Worm (Caenorhabditis elegans) whole organism, early embryonic: Measurements from ENCODE around the gene F14D7.14.

Experiments used
- B0310.2 ChIP-seq: sonication (generic microtip); optimal IDR thresholded peaks from 2 replicates; lab custom pipeline; 2016; ENCODE audit warnings: mild to moderate bottlenecking, missing genetic modification characterization, missing compliant biosample characterization
- F13C5.2 ChIP-seq: sonication (generic microtip); optimal IDR thresholded peaks from 2 replicates; lab custom pipeline; 2017; ENCODE audit warnings: mild to moderate bottlenecking, missing genetic modification characterization, inconsistent platforms, missing compliant biosample characterization
- aly-1 ChIP-seq: sonication (generic microtip); optimal IDR thresholded peaks from 2 replicates; lab custom pipeline; 2016; ENCODE audit warnings: missing genetic modification characterization, missing compliant biosample characterization
- ama-1 ChIP-seq: fragments of 150-350 bp; optimal IDR thresholded peaks from 2 replicates; lab custom pipeline; 2014
- ceh-13 ChIP-seq: fragments of 200-800 bp; sonication (Bioruptor generic); optimal IDR thresholded peaks from 2 replicates; lab custom pipeline; 2018; ENCODE audit warnings: mild to moderate bottlenecking, missing genetic modification characterization, missing compliant biosample characterization
- ceh-36 ChIP-seq: sonication (generic microtip); optimal IDR thresholded peaks from 2 replicates; lab custom pipeline; 2016; ENCODE audit warnings: missing genetic modification characterization, inconsistent platforms, missing compliant biosample characterization
- ets-7 ChIP-seq: sonication (generic microtip); optimal IDR thresholded peaks from 2 replicates; lab custom pipeline; 2016; ENCODE audit warnings: missing genotype, missing genetic modification characterization, missing compliant biosample characterization
- flt-1 ChIP-seq: fragments of 200-800 bp; sonication (Bioruptor generic); IDR thresholded peaks from 2 replicates; pipeline ENCODE4 v1.3.6; 2022; ENCODE audit warnings: missing genetic modification characterization, missing compliant biosample characterization
- hmbx-1 ChIP-seq: sonication (generic microtip); optimal IDR thresholded peaks from 2 replicates; lab custom pipeline; 2016; ENCODE audit warnings: mild to moderate bottlenecking, missing genetic modification characterization, missing compliant biosample characterization
- hmg-4 ChIP-seq: fragments of 200-800 bp; sonication (Bioruptor generic); optimal IDR thresholded peaks from 2 replicates; lab custom pipeline; 2018; ENCODE audit warnings: mild to moderate bottlenecking, missing genetic modification characterization, missing compliant biosample characterization
- hnd-1 ChIP-seq: sonication (generic microtip); optimal IDR thresholded peaks from 2 replicates; lab custom pipeline; 2016; ENCODE audit warnings: missing genetic modification characterization, missing compliant biosample characterization
- pes-1 ChIP-seq: fragments of 200-800 bp; sonication (Bioruptor generic); IDR thresholded peaks from 2 replicates; pipeline ENCODE4 v1.3.6; 2022; ENCODE audit warnings: missing genetic modification reagents, missing genetic modification characterization, missing compliant biosample characterization
- scrt-1 ChIP-seq: fragments of 200-800 bp; sonication (Bioruptor generic); IDR thresholded peaks from 2 replicates; pipeline ENCODE4 v1.3.6; 2022; ENCODE audit warnings: missing genetic modification characterization, missing compliant biosample characterization
- sea-1 ChIP-seq: fragments of 200-800 bp; sonication (Bioruptor generic); conservative IDR thresholded peaks from 2 replicates; pipeline ENCODE4 v1.3.6; 2022; ENCODE audit warnings: missing genetic modification characterization, missing compliant biosample characterization
- tbx-11 ChIP-seq: fragments of 200-800 bp; sonication (Bioruptor generic); IDR thresholded peaks from 2 replicates; pipeline ENCODE4 v1.3.6; 2022; ENCODE audit warnings: missing genetic modification characterization, missing compliant biosample characterization
- tbx-37 ChIP-seq: fragments of 200-800 bp; sonication (Bioruptor generic); conservative IDR thresholded peaks from 2 replicates; pipeline ENCODE4 v1.3.6; 2022; ENCODE audit warnings: missing genetic modification reagents, missing genetic modification characterization, missing compliant biosample characterization
- tra-4 ChIP-seq: sonication (generic microtip); optimal IDR thresholded peaks from 2 replicates; lab custom pipeline; 2017; ENCODE audit warnings: missing genetic modification characterization, missing compliant biosample characterization

The F14D7.14 gene

DNA sequence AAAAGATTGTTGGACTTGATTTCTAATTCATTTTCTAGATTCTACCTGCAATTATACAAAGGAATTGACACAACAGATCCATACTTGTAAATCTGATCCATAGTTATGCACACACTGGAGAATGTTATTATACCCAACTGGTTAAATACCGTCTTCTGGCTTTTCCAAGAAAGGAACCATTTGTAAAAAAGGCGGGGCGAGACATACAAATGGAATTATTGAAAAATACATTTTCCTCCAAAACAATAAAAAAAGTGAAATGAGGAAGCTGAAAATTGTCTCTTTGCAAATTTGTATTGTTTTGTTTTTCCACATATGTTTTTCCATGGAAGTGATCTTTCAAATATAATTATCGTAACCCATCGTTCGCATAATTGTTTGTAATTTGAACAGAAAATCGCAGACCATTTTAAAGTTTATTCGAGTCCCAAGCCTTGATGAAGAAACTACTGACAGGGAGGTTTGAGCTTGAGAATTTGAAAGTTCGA lies 27.5 kb upstream of the F14D7.14 start, which contains the start of the genes srt-74 and F40G12.9:
srt-74 (minus strand) TSS at position 101 of the 488 bp plus-strand sequence.
F40G12.9 (plus strand) TSS at position 438 of the 488 bp plus-strand sequence.
- TF ChIP-seq F13C5.2 (no peak), hnd-1 (tag; lab: Kevin White, UChicago) (no peak), B0310.2 (tag; lab: Kevin White, UChicago) (no peak), ceh-13 (GFP tag; lab: Kevin White, UChicago) (no peak), pes-1 (GFP tag; lab: Robert Waterston, UW) (no peak), ceh-36 (no peak), flt-1 (GFP tag; lab: Robert Waterston, UW) (no peak), aly-1 (tag; lab: Kevin White, UChicago) (no peak), hmg-4 (GFP tag; lab: Kevin White, UChicago) (no peak), scrt-1 (GFP tag; lab: Robert Waterston, UW) (no peak), tbx-11 (GFP tag; lab: Robert Waterston, UW) (no peak), hmbx-1 (tag; lab: Kevin White, UChicago) (no peak), tra-4 (tag; lab: Kevin White, UChicago) (no peak)

DNA sequence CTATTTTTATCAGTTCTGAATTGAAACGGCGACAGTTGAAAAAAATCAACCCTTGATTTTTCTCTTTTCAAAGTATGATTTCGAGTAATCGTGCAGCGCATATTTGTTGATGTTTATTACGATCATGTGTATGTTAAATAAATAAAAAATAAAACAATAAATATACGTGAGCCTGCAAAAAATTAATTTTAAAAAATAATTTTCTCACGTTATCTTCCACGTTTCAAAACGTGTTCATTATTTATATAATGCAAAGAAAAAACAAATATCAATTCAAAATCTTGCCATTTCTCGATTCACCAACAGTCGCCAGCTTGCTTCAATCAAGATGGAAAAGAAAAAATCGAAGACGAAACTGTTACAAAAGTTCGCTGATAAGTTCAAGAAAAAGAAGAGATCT lies 26.5 kb upstream of the F14D7.14 start, which contains the start of gene F40G12.10:
F40G12.10 (plus strand) TSS at position 301 of the 400 bp plus-strand sequence.
- TF ChIP-seq F13C5.2 (no peak), aly-1 (tag; lab: Kevin White, UChicago) (no peak), ets-7 (tag; lab: Kevin White, UChicago) (no peak), tra-4 (tag; lab: Kevin White, UChicago) (no peak), ceh-36 (no peak), tbx-37 (GFP tag; lab: Robert Waterston, UW) (no peak), hnd-1 (tag; lab: Kevin White, UChicago) (no peak)

DNA sequence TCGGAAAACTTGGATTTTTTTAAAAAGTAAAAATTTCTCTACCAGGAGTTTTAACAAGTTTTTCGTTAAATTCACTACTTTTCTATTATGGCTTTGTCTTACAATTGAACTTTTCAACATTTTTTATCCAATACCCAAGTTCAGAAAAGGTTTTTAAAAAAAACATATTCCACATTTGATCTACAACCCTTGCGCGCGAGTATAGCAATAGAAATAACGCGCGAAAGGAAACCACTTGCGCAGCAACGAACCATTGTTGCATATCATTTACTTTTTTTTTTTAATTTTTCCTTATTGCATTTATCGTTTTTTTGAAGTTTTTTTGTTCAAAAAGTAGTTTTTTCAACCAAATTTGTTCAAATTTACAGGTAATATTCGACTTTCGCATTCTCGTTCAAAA lies 23.9 kb upstream of the F14D7.14 start, which contains the start of gene F40G12.11:
F40G12.11 (plus strand) TSS at position 369 of the 400 bp plus-strand sequence.
- no peak for TF ChIP-seq ets-7 (tag; lab: Kevin White, UChicago)
- TF ChIP-seq F13C5.2: no peak
- TF ChIP-seq scrt-1 (GFP tag; lab: Robert Waterston, UW): no peak
- TF ChIP-seq pes-1 (GFP tag; lab: Robert Waterston, UW): no peak
- no peak for TF ChIP-seq tbx-11 (GFP tag; lab: Robert Waterston, UW)
- TF ChIP-seq tra-4 (tag; lab: Kevin White, UChicago): no peak
- TF ChIP-seq tbx-37 (GFP tag; lab: Robert Waterston, UW): no peak
- TF ChIP-seq hnd-1 (tag; lab: Kevin White, UChicago): no peak
- TF ChIP-seq hmbx-1 (tag; lab: Kevin White, UChicago): no peak
- TF ChIP-seq flt-1 (GFP tag; lab: Robert Waterston, UW): no peak
- no peak for TF ChIP-seq B0310.2 (tag; lab: Kevin White, UChicago)
- no peak for TF ChIP-seq ceh-13 (GFP tag; lab: Kevin White, UChicago)
- no peak for TF ChIP-seq ama-1 (lab: Kevin White, UChicago)

DNA sequence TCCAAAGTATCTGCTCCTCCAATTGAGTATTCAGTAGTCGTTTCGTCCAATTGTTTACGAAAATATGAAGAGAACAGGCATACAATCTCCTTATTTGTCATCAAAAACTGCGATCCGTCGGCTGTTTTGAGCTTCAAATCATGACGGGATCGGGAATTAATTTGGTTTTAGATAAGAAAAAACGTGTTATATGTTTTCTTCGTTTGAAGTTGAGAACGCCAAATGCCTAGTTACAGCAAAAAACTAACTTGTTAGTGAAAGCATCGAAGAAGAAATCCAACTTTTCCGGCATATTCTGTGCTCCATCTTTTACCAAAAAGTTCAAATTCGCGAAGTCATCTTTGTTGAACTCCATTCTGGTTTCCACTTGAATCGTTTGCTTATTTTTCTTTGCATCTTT lies 20.4 kb upstream of the F14D7.14 start, which contains the start of gene F14D7.1:
F14D7.1 (minus strand) TSS at position 101 of the 400 bp plus-strand sequence.
- TF ChIP-seq scrt-1 (GFP tag; lab: Robert Waterston, UW): no peak
- TF ChIP-seq pes-1 (GFP tag; lab: Robert Waterston, UW): no peak
- no peak for TF ChIP-seq F13C5.2
- no peak for TF ChIP-seq tbx-37 (GFP tag; lab: Robert Waterston, UW)
- no peak for TF ChIP-seq flt-1 (GFP tag; lab: Robert Waterston, UW)
- no peak for TF ChIP-seq hnd-1 (tag; lab: Kevin White, UChicago)
- no peak for TF ChIP-seq sea-1 (GFP tag; lab: Robert Waterston, UW)
- TF ChIP-seq hmg-4 (GFP tag; lab: Kevin White, UChicago): no peak
- no peak for TF ChIP-seq aly-1 (tag; lab: Kevin White, UChicago)
- no peak for TF ChIP-seq tbx-11 (GFP tag; lab: Robert Waterston, UW)
- TF ChIP-seq B0310.2 (tag; lab: Kevin White, UChicago): no peak
- no peak for TF ChIP-seq hmbx-1 (tag; lab: Kevin White, UChicago)

DNA sequence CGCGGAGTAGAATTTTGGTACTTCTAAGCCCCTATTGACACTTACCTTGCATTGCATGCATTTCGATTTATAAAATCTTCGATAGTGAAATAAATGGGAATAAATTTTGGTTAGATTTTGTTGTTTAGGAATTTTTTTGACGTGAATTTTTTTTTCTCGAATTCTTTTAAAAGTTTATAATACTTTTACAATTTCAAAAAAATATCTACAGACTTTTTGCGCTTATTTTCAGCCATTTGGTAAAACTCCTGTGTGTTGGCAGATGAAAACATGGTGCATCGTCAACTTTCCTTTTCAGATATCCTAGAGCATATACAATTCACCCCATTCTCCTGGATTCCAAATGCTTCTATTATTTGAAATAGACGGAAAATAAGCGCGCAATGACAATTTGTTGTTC lies 19.1 kb upstream of the F14D7.14 start, which contains the start of gene F14D7.18:
F14D7.18 (minus strand) TSS at position 101 of the 400 bp plus-strand sequence.
- TF ChIP-seq ama-1 (lab: Kevin White, UChicago) (no peak), ceh-13 (GFP tag; lab: Kevin White, UChicago) (no peak), tbx-37 (GFP tag; lab: Robert Waterston, UW) (no peak), pes-1 (GFP tag; lab: Robert Waterston, UW) (no peak), scrt-1 (GFP tag; lab: Robert Waterston, UW) (no peak), flt-1 (GFP tag; lab: Robert Waterston, UW) (no peak), aly-1 (tag; lab: Kevin White, UChicago) (no peak), ceh-36 (no peak), hnd-1 (tag; lab: Kevin White, UChicago) (no peak)

DNA sequence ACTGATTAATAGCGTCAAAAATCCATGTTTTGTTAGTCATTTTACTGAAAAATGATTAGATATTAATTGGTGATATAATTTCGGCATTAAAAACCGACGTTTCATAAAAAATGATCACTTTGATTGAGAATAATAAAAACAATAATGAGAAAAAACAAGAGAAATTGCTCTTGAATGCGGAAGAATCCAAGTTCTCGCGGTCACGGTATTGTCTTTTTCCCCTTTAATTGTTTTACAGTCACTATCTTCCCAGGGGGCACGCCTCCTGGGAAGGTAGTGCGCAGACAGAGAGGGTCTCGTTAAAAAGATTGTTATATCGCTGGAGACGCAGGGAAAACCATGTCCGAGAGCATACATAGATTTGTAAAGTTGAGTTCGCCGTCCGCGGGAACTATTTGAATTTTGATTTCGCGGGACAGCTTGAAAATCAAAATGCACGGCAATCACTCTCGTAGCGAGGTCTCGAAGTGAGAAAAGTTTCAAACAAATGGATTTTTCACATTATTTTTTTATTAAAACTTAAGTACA lies 16.0 kb upstream of the F14D7.14 start, which contains the start of gene F14D7.2:
F14D7.2 (minus strand) TSS at position 51 of the 528 bp plus-strand sequence.
- TF ChIP-seq tbx-11 (GFP tag; lab: Robert Waterston, UW): no peak
- TF ChIP-seq ceh-13 (GFP tag; lab: Kevin White, UChicago): no peak
- TF ChIP-seq sea-1 (GFP tag; lab: Robert Waterston, UW): no peak
- no peak for TF ChIP-seq aly-1 (tag; lab: Kevin White, UChicago)
- no peak for TF ChIP-seq hnd-1 (tag; lab: Kevin White, UChicago)
- TF ChIP-seq B0310.2 (tag; lab: Kevin White, UChicago): no peak
- no peak for TF ChIP-seq F13C5.2
- TF ChIP-seq tra-4 (tag; lab: Kevin White, UChicago): no peak
- TF ChIP-seq tbx-37 (GFP tag; lab: Robert Waterston, UW): no peak
- no peak for TF ChIP-seq ceh-36
- no peak for TF ChIP-seq scrt-1 (GFP tag; lab: Robert Waterston, UW)
- no peak for TF ChIP-seq hmg-4 (GFP tag; lab: Kevin White, UChicago)
- TF ChIP-seq pes-1 (GFP tag; lab: Robert Waterston, UW): no peak
- no peak for TF ChIP-seq flt-1 (GFP tag; lab: Robert Waterston, UW)
- no peak for TF ChIP-seq hmbx-1 (tag; lab: Kevin White, UChicago)
- TF ChIP-seq ets-7 (tag; lab: Kevin White, UChicago): no peak
